Worm (Caenorhabditis elegans) whole organism, dauer: Measurements from ENCODE around the gene T24C4.10.

Source experiments
- unc-62 ChIP-seq: sonication (generic microtip); optimal IDR thresholded peaks from 2 replicates; lab custom pipeline; 2017; ENCODE audit warnings: missing biosample characterization, missing genetic modification reagents, missing genetic modification characterization

T24C4.10 gene

DNA sequence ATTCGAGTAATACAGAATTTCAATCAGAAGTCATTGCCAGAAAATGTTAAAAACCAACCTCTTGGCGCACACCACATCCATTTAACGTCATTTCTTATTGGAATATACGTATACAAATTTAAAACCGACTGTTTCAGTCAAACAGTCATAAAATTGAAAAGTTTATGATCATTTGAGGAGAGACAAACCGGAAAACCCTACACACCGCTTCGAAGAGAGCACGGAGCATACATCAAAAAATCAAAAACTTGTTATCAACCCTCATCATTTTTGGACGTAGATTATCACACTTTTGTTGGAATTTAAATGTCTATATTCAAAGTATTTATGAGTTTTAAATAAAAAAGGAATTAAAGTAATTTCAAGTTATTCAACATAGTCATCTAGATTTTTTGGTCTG is at the start of gene T24C4.10:
T24C4.10 (minus strand) TSS at position 230 of the 400 bp plus-strand sequence.
- no peak for TF ChIP-seq unc-62 (GFP tag; lab: Kevin White, UChicago)

DNA sequence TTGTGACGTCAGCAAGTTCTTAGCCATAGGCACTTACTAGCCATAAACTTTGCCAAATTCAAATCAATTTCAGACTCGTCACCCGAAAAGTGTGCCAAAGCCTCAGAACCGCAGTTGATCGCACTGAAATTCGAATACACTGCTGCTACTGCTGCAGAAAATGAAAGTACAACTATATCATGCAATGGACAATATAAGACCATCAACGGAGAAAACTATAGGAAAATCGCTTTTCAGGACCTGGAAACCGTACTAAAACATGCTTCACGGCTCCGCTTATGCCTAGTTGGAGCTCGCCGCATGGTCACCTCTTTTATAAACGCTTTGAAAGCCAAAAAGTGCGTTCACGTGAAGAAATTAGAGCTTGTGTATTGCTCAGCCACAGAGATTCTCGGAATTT is 47.5 kb upstream of the T24C4.10 start, which contains the start of gene fbxa-22:
fbxa-22 (plus strand) TSS at position 301 of the 400 bp plus-strand sequence.
- no peak for TF ChIP-seq unc-62 (GFP tag; lab: Kevin White, UChicago)

DNA sequence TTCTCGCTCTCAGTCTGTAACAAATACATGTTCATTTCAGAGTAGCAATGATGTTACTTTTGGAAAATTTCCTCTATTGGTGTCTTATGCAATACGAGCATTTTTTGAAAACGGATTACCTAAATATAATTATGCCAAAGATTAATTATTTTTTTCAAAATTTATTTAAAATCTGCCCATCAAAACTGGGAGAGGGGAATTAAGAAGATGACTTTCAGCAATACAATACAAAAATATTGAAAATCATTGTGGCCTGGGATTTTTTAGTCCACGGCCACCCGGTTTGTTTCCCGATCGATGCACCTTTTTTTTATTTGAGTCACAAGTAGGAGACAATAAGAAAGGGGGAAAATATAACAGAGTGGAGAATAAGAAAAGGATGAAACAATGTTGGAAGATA is 46.9 kb upstream of the T24C4.10 start, which contains the start of gene fbxa-56:
fbxa-56 (minus strand) TSS at position 101 of the 400 bp plus-strand sequence.
- no peak for TF ChIP-seq unc-62 (GFP tag; lab: Kevin White, UChicago)

DNA sequence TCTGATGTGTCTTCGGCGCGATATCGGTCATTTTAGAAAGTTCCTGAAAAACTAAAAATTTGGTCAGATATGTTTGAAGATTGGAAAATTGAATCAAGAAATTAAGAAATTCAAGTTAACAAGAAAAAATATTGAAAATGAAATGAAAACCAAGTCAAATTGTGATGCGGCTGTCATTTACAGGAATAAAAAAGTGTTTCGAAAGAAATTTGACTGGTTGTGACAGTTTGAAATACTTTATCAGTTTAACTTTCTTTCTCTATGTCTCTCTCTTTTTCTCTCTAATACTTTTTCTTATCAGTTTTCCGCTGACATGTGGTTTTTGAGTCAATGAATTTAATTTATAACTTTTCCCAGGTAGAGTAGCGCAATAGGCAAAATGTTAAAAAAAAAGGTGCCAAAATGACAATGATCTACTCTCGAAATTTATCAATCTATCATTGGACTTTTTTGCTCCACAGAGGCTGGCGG is 45.0 kb upstream of the T24C4.10 start, which contains the start of gene fbxa-55:
fbxa-55 (minus strand) TSS at position 51 of the 471 bp plus-strand sequence.
- no peak for TF ChIP-seq unc-62 (GFP tag; lab: Kevin White, UChicago)

DNA sequence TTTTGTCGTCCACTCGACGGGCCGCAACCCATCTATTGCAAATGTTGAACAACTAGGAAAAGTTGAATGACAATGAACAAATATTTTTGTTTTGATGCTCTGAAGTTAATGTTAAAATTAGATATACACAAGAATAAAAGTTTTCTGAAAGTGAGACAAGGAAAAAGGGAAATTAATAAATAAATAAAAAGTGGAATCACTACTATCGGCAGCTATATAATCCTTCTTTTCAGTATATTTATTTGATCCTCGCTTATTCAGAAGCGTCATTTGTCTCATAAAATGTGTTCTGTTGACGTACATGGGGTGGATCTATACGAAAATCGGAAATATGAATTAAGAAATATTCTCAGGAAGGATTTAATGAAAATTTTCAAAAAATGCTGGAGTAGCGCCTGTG is 35.2 kb upstream of the T24C4.10 start, which contains the start of gene pef-1:
pef-1 (minus strand) TSS at position 101 of the 400 bp plus-strand sequence.
- no peak for TF ChIP-seq unc-62 (GFP tag; lab: Kevin White, UChicago)

DNA sequence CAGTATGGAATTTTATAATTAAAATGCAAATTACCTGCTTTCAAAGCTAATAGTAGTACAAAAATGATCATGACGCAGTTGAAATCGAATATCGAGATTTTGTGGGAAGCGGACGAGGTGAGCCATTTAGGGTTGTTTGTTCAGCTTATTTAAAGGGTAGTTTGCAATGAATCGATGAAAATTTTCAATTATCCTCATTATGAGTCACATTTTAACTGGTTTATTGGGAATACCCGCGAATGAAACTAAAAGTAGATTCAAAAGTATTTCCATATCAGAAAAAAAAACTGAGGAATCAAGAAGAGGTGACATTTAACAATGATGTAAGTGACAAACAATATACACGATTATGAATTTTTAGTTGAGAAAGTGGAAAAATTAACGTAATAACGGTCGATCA is 28.3 kb upstream of the T24C4.10 start, which contains the start of gene F23H11.7:
F23H11.7 (minus strand) TSS at position 101 of the 400 bp plus-strand sequence.
- no peak for TF ChIP-seq unc-62 (GFP tag; lab: Kevin White, UChicago)

DNA sequence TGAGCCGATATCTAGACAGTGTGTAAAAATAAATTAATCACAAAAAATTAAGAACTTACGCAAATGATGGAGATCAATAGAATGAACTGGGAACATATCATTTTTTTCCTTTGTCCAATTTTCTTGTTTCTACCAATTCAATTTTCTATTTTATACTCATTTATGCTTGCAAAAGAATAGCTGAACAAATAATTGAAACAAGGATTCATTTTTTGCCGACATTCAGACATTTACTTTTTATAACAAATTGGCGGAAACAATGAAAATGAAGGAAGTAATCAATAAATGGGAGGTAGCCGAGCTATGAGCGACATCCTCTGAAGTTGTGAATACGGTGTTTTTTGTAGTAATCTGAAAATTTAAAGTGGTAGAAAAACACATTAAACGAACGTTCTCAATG is 25.9 kb upstream of the T24C4.10 start, which contains the start of gene idpp-13:
idpp-13 (minus strand) TSS at position 101 of the 400 bp plus-strand sequence.
- no peak for TF ChIP-seq unc-62 (GFP tag; lab: Kevin White, UChicago)

DNA sequence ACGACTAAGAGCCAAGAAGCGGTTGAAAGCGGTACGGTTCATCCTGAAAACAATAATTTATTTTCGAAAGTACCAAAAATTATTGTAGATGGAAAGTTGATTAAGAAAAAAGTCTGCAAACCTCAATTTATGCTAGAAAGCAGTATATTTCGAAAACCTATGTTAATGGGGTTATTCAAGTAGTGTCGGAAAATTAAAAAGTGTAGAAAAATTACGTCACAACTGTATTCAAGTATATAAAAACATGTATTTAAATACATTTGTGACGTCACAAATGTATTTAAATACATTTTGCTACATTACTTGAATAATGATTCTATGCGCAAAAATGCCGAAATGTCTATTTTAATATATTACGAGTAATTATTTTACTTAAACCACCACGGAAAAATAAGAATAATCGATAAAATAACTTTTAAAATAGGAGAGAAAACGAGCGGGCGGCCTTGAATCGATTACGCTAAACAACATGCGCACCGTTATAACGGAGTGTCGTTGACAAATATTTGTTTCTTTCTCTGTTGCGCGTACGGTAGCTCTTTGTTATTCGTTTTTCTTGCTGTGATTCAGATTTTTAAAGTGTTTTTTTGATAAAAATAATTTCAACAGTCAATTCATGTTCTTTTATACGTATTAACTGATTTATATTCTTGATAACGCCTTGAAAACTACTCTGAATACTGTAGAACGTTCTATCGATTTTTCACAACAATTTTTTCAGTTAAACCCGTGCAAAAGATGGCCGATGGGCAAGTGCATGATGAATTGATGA is 19.7 kb upstream of the T24C4.10 start, which contains the start of the genes F23H11.5 and bra-2:
F23H11.5 (minus strand) TSS at position 51 of the 772 bp plus-strand sequence.
bra-2 (plus strand) TSS at position 722 of the 772 bp plus-strand sequence.
- TF ChIP-seq unc-62 (GFP tag; lab: Kevin White, UChicago), result no peak

DNA sequence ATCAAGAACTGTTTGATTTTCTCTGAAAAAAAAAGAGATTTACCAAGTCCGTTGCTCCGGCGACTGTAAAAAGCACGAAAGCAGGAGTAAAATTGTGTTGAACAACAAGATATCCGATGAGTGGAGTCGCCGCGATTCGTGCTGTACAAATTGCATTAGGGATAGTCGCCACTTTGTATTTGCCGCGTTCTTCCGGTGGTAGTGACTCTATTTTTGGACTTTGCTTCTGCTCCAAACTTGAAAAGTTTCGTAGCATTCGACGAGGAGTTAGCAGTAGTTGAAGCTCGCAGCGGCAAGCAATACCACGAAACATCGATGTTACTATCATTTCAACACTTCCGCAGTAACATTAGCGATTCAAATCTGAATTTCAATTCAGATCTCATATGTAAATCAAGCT is 18.5 kb upstream of the T24C4.10 start, which contains the start of gene crls-1:
crls-1 (minus strand) TSS at position 363 of the 400 bp plus-strand sequence.
- no peak for TF ChIP-seq unc-62 (GFP tag; lab: Kevin White, UChicago)

DNA sequence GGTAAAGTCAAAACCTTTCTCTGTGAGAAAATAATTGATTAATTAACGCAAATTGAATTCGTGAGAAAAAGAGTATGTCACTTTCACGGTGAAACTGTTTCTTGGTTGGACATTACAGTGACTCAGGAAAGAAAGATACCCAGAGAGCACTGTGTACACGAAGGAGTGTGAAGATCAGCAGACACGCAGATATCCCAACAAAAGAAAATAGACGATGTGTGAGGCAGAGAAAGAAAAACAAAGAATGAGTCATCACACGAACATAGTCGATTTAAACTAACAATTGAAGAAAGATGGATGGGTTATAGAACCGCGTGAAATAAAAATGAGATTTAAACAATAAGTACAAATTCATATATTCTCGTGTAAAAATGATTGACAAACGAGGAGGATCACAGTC is 16.9 kb upstream of the T24C4.10 start:
- TF ChIP-seq unc-62 (GFP tag; lab: Kevin White, UChicago), result no peak

DNA sequence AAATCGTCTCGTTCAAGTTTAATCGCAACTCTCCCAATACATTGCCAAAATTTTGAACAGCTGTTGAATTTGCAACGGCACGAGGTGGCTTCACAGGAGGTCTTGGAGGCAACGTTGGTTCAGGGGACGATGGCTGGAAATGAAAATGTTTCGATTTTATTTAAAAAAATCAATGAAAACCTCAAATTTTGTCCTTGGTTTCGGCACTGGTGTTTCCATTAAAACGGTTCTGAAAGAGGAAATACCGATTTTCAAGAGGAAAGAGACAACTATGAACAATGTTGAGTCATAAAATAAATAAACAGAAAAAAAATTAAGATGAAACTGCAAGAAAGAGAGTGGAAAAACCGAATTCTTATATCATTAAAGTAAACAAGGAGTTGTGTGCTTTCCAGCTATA is 16.3 kb upstream of the T24C4.10 start, which contains the start of gene F23H11.4:
F23H11.4 (minus strand) TSS at position 229 of the 400 bp plus-strand sequence.
- no peak for TF ChIP-seq unc-62 (GFP tag; lab: Kevin White, UChicago)

DNA sequence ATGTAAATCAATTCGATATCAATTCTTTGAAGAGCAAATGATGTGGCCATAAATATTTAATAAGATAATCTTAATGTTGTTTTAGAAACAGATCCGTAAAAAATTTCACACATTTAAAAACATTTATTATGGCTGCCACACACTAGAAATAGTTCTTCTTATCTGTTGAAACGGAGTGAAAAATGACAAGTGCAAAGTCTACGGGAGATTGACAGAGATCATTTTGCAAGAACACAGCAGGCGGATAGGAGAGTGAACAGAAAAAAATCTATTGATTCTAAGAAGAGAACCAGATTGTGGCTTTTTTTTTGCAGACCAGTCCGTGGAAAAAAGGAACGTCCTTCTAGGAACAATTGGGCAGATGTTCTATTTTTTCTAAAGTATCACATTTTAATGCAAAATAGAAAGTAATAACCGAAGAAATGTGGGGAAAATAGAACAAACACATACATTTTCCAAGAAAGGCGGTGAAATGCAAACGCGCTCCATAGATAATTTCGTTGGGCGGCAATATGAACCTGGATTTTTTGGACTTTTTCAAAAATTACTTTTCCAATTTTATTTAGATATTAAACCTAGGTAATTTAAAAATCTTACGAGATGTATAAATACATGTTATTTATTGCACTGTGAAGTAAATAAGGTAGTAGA is 10.7 kb upstream of the T24C4.10 start:
- no peak for TF ChIP-seq unc-62 (GFP tag; lab: Kevin White, UChicago)

DNA sequence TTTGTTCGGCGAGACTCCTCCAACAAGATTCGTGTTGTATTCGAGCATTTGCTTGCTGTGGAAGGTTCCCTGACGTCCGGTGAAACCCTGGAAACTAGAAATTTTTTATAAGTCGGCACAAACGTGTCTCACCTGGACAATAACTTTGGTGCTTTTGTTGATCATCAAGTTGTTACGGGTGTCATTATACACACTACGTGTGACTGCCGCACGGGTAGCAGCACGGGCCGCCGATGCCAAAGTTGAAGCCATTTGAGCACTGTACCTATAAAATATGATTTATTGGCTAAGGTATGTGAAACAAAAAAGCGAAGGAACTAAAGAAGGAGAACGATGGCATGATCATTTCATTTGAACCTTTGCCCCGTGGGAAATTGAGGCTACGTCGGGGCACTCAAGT is 10.1 kb upstream of the T24C4.10 start, which contains the start of gene sucl-2:
sucl-2 (minus strand) TSS at position 265 of the 400 bp plus-strand sequence.
- no peak for TF ChIP-seq unc-62 (GFP tag; lab: Kevin White, UChicago)

DNA sequence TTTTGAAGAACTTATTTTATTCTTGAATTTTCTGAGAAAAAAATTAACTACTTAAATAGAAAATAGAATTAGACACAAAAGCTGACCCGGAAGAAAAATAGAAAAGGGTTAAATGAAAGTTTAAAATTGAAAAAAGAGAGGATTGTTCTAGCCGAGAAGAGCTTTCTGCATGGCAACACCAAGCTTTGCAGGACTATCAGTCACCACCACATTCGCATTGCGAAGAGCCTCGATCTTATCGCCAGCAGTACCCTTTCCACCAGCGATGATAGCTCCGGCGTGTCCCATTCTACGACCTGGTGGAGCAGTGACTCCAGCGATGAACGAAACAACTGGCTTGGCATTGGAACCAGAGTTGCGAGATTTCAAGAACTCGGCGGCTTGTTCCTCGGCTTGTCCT is 9.1 kb upstream of the T24C4.10 start:
- no peak for TF ChIP-seq unc-62 (GFP tag; lab: Kevin White, UChicago)

DNA sequence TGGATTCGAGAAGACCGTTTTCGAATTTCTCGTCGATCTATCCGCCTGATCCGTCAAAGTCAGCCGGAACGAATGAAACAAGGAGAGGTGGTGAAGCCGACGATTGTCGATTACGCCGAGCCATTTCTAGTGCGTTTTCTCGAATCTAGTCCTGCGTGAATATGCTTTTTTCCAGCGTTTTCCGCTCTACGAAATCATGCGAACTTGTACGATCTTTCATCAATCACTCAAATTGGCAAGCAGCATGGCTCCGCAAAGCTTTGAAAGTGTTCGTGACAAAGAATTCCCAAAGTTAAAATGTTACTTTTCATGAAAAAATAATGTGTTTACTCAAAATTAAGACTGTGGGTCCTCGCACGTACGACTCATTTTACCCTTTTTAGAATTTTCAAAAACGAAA is 5.9 kb upstream of the T24C4.10 start:
- no peak for TF ChIP-seq unc-62 (GFP tag; lab: Kevin White, UChicago)
